Fruit fly (Drosophila melanogaster): ENCODE measurements around the gene Caf1-55.
A peak's percentile ranks its signal among the peaks of the same experiment; 100 is the strongest.

Caf1-55 gene

dm6 chr3R:15213362-15213989 is 11.9 kb upstream of the Caf1-55 start, which contains the start of the genes CG6654 and CG4210:
Gene CG6654 (minus strand): TSS chr3R:15213658.
Gene CG4210 (plus strand): TSS chr3R:15213974.
- TF ChIP-seq CG3032 (tag; optimal IDR thresholded peaks at IDR 0.05) (peak; percentile 4), CG10631 (GFP tag; optimal IDR thresholded peaks at IDR 0.05) (no peak), esn (GFP tag; optimal IDR thresholded peaks at IDR 0.05) (peak; percentile 35), cyc (GFP tag; optimal IDR thresholded peaks at IDR 0.05) (peak; percentile 30), CG4318 (GFP tag; optimal IDR thresholded peaks at IDR 0.05) (no peak), Sox14 (GFP tag; optimal IDR thresholded peaks at IDR 0.05) (peak; percentile 33), CG31627 (GFP tag; optimal IDR thresholded peaks at IDR 0.05) (peak; percentile 8)

- TF ChIP-seq Hr39 (GFP tag; optimal IDR thresholded peaks at IDR 0.05) (no peak), salr (GFP tag; optimal IDR thresholded peaks at IDR 0.05) (no peak), CG6808 (GFP tag; optimal IDR thresholded peaks at IDR 0.05) (no peak), Met (GFP tag; optimal IDR thresholded peaks at IDR 0.05) (no peak), CG8632 (GFP tag; optimal IDR thresholded peaks at IDR 0.05) (no peak), CG3919 (GFP tag; optimal IDR thresholded peaks at IDR 0.05) (peak; percentile 96), Ets96B (tag; optimal IDR thresholded peaks at IDR 0.05) (peak; percentile 94), Lpt (GFP tag; optimal IDR thresholded peaks at IDR 0.05) (peak; percentile 86), esn (GFP tag; optimal IDR thresholded peaks at IDR 0.05) (peak; percentile 88), CG6276 (GFP tag; optimal IDR thresholded peaks at IDR 0.05) (no peak), CG11294 (GFP tag; IDR thresholded peaks at IDR 0.05) (peak; percentile 97), CG11902 (GFP tag; optimal IDR thresholded peaks at IDR 0.05) (peak; percentile 94), Smox (GFP tag; optimal IDR thresholded peaks at IDR 0.05) (no peak), acj6 (GFP tag; optimal IDR thresholded peaks at IDR 0.05) (no peak), CG15336 (GFP tag; IDR thresholded peaks at IDR 0.05) (peak; percentile 41; the same call in 1 of the 2 replicates), CG8119 (GFP tag; IDR thresholded peaks at IDR 0.05) (no peak), net (GFP tag; optimal IDR thresholded peaks at IDR 0.05) (no peak), Hr4 (GFP tag; optimal IDR thresholded peaks at IDR 0.05) (no peak), achi (GFP tag; optimal IDR thresholded peaks at IDR 0.05) (no peak), CG34406 (GFP tag; optimal IDR thresholded peaks at IDR 0.05) (no peak), fkh (GFP tag; optimal IDR thresholded peaks at IDR 0.05) (no peak), spab (GFP tag; optimal IDR thresholded peaks at IDR 0.05) (no peak), vri (GFP tag; optimal IDR thresholded peaks at IDR 0.05) (no peak), CG9139 (GFP tag; optimal IDR thresholded peaks at IDR 0.05) (no peak), Sox14 (GFP tag; optimal IDR thresholded peaks at IDR 0.05) (peak; percentile 78), Sox102F (GFP tag; optimal IDR thresholded peaks at IDR 0.05) (no peak), fd85E (GFP tag; optimal IDR thresholded peaks at IDR 0.05) (peak; percentile 68), dac (GFP tag; optimal IDR thresholded peaks at IDR 0.05) (peak; percentile 75), OdsH (GFP tag; optimal IDR thresholded peaks at IDR 0.05) (no peak), Blimp-1 (GFP tag; optimal IDR thresholded peaks at IDR 0.05) (peak; percentile 85), CG7368 (GFP tag; optimal IDR thresholded peaks at IDR 0.05) (peak; percentile 86), Eip78C (GFP tag) (peak; percentile 99), CG10631 (GFP tag; optimal IDR thresholded peaks at IDR 0.05) (peak; percentile 89), Eip93F (GFP tag; optimal IDR thresholded peaks at IDR 0.05) (peak; percentile 87), CG1621 (tag; optimal IDR thresholded peaks at IDR 0.05) (no peak), svp (GFP tag) (no peak), Eip75B (GFP tag; optimal IDR thresholded peaks at IDR 0.05) (no peak), CG3032 (tag; optimal IDR thresholded peaks at IDR 0.05) (peak; percentile 96), Sox15 (GFP tag; optimal IDR thresholded peaks at IDR 0.05) (peak; percentile 39), topi (GFP tag; optimal IDR thresholded peaks at IDR 0.05) (peak; percentile 96), Gug (GFP tag; IDR thresholded peaks at IDR 0.05) (peak; percentile 97), eg (GFP tag; IDR thresholded peaks at IDR 0.05) (peak; percentile 99), CG10669 (GFP tag; optimal IDR thresholded peaks at IDR 0.05) (no peak), fd59A (GFP tag; optimal IDR thresholded peaks at IDR 0.05) (no peak)
These were observed 6.4 kb upstream of the Caf1-55 start, which contains the start of the genes SIDL and CG12241 for dm6 chr3R:15218824-15219576. Gene SIDL (minus strand): TSS chr3R:15218874. Gene CG12241 (plus strand): TSS chr3R:15219256.

Measured in whole organism, prepupa.